Worm (Caenorhabditis elegans) whole organism, mixed stage, embryonic: ENCODE data around the gene Y71H2AM.12.

Experiments
- bed-3 ChIP-seq: fragments of 200-800 bp; sonication (Bioruptor generic); optimal IDR thresholded peaks from 3 replicates; lab custom pipeline; 2018; ENCODE audit warnings: mild to moderate bottlenecking, missing genetic modification characterization, moderate library complexity, missing compliant biosample characterization
- ceh-39 ChIP-seq: fragments of 150-350 bp; optimal IDR thresholded peaks from 2 replicates; lab custom pipeline; 2014; ENCODE audit warnings: missing biosample characterization, missing genetic modification characterization
- ces-1 ChIP-seq: fragments of 150-350 bp; optimal IDR thresholded peaks from 2 replicates; lab custom pipeline; 2014; ENCODE audit warnings: missing biosample characterization, missing genetic modification reagents, missing genetic modification characterization
- elt-1 ChIP-seq: sonication (generic microtip); optimal IDR thresholded peaks from 2 replicates; lab custom pipeline; 2017; ENCODE audit warnings: missing genetic modification characterization, mild to moderate bottlenecking, missing compliant biosample characterization, antibody characterized with exemption, moderate library complexity, borderline replicate concordance; ENCODE audit not compliant: insufficient read depth
- elt-3 ChIP-seq: fragments of 150-350 bp; optimal IDR thresholded peaks from 2 replicates; lab custom pipeline; 2014; ENCODE audit warnings: missing biosample characterization, missing genetic modification characterization
- mab-5 ChIP-seq: fragments of 150-350 bp; optimal IDR thresholded peaks from 2 replicates; lab custom pipeline; 2014; ENCODE audit warnings: missing biosample characterization, missing genetic modification characterization
- mep-1 ChIP-seq: fragments of 150-350 bp; optimal IDR thresholded peaks from 2 replicates; lab custom pipeline; 2017; ENCODE audit warnings: missing biosample characterization, missing genetic modification reagents, missing genetic modification characterization, inconsistent platforms
- nhr-12 ChIP-seq: fragments of 150-350 bp; optimal IDR thresholded peaks from 2 replicates; lab custom pipeline; 2014; ENCODE audit warnings: missing biosample characterization, missing genetic modification characterization
- snpc-4 ChIP-seq: fragments of 150-350 bp; optimal IDR thresholded peaks from 2 replicates; lab custom pipeline; 2014; ENCODE audit warnings: missing biosample characterization, missing genetic modification characterization
- unc-120 ChIP-seq: sonication (generic microtip); optimal IDR thresholded peaks from 2 replicates; lab custom pipeline; 2017; ENCODE audit warnings: missing genetic modification characterization, missing compliant biosample characterization; ENCODE audit not compliant: poor library complexity, severe bottlenecking
- unc-39 ChIP-seq: fragments of 150-350 bp; optimal IDR thresholded peaks from 2 replicates; lab custom pipeline; 2014; ENCODE audit warnings: missing biosample characterization, missing genetic modification characterization
- ztf-11 ChIP-seq: fragments of 150-350 bp; optimal IDR thresholded peaks from 2 replicates; lab custom pipeline; 2014; ENCODE audit warnings: missing biosample characterization, missing genetic modification characterization

DNA sequence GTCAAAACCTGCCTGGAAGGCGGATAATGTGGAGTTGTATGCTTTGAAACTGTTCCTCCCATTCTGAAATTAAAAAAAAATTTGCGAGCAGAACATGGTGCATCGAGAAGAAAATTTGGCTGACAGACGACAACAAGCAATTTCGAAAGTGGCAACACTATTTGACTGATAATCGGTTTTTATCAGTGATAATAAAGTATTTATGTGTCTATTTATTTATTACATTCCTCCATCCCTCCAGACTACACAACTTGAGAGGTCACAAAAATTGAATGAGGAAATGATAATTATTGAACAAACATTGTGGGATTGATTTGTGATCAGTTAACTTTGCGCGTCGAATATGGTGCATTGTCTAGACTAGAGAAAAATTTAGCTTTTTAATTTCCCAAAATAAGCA is 5.6 kb upstream of the Y71H2AM.12 start, which contains the start of gene cest-25:
- TF ChIP-seq ces-1 (GFP tag; lab: Kevin White, UChicago) (no peak), elt-1 (tag; lab: Kevin White, UChicago) (no peak), mep-1 (no peak), bed-3 (GFP tag; lab: Kevin White, UChicago) (no peak), ceh-39 (tag; lab: Kevin White, UChicago) (no peak), unc-39 (tag; lab: Kevin White, UChicago) (no peak), nhr-12 (no peak), elt-3 (no peak), snpc-4 (tag; lab: Kevin White, UChicago) (no peak), mab-5 (tag; lab: Kevin White, UChicago) (no peak), ztf-11 (tag; lab: Kevin White, UChicago) (no peak), unc-120 (tag; lab: Kevin White, UChicago) (no peak)
